Worm (Caenorhabditis elegans) whole organism, L3 larva: ENCODE data around the gene mrpl-46.

ENCODE experiments used
- R02D3.7 ChIP-seq: fragments of 150-350 bp; optimal IDR thresholded peaks from 2 replicates; lab custom pipeline; 2014; ENCODE audit warnings: missing biosample characterization, missing genetic modification characterization
- ZK546.5 ChIP-seq: sonication (generic microtip); optimal IDR thresholded peaks from 2 replicates; lab custom pipeline; 2017; ENCODE audit warnings: missing biosample characterization, missing genetic modification characterization
- aly-2 ChIP-seq: fragments of 150-350 bp; optimal IDR thresholded peaks from 2 replicates; lab custom pipeline; 2014; ENCODE audit warnings: missing biosample characterization, missing genetic modification characterization
- ama-1 ChIP-seq: fragments of 150-350 bp; optimal IDR thresholded peaks from 2 replicates; lab custom pipeline; 2018
- ceh-16 ChIP-seq: sonication (generic microtip); optimal IDR thresholded peaks from 2 replicates; lab custom pipeline; 2017; ENCODE audit warnings: missing biosample characterization, missing genetic modification characterization
- ceh-28 ChIP-seq: fragments of 150-350 bp; optimal IDR thresholded peaks from 2 replicates; lab custom pipeline; 2014; ENCODE audit warnings: missing biosample characterization, missing genetic modification reagents, missing genetic modification characterization
- ceh-9 ChIP-seq: sonication (generic microtip); optimal IDR thresholded peaks from 2 replicates; lab custom pipeline; 2018; ENCODE audit warnings: missing biosample characterization, missing genetic modification characterization
- daf-12 ChIP-seq: fragments of 150-350 bp; optimal IDR thresholded peaks from 2 replicates; lab custom pipeline; 2014; ENCODE audit warnings: missing biosample characterization, missing genetic modification reagents, missing genetic modification characterization
- egl-27 ChIP-seq: sonication (generic microtip); optimal IDR thresholded peaks from 4 replicates; lab custom pipeline; 2017; ENCODE audit warnings: missing biosample characterization, missing genetic modification reagents, missing genetic modification characterization
- egl-5 ChIP-seq: fragments of 150-350 bp; optimal IDR thresholded peaks from 2 replicates; lab custom pipeline; 2017; ENCODE audit warnings: missing biosample characterization, missing genetic modification reagents, missing genetic modification characterization, inconsistent platforms
- elt-1 ChIP-seq: fragments of 150-350 bp; optimal IDR thresholded peaks from 2 replicates; lab custom pipeline; 2014; ENCODE audit warnings: missing biosample characterization, missing genetic modification characterization
- elt-2 ChIP-seq: sonication (generic microtip); optimal IDR thresholded peaks from 2 replicates; lab custom pipeline; 2016; ENCODE audit warnings: missing genetic modification reagents, mild to moderate bottlenecking, missing genetic modification characterization, missing compliant biosample characterization
- eor-1 ChIP-seq, 2 experiments: fragments of 150-350 bp; optimal IDR thresholded peaks; 2 replicates each; lab custom pipeline; 2014 to 2018; ENCODE audit warnings: missing biosample characterization in 2 of 2, missing genetic modification characterization in 2 of 2
- fkh-10 ChIP-seq: sonication (generic microtip); optimal IDR thresholded peaks from 2 replicates; lab custom pipeline; 2017; ENCODE audit warnings: missing biosample characterization, missing genetic modification reagents, missing genetic modification characterization
- fkh-2 ChIP-seq: fragments of 150-350 bp; optimal IDR thresholded peaks from 2 replicates; lab custom pipeline; 2014; ENCODE audit warnings: missing biosample characterization, missing genetic modification reagents, missing genetic modification characterization
- hmg-11 ChIP-seq: sonication (generic microtip); optimal IDR thresholded peaks from 2 replicates; lab custom pipeline; 2016; ENCODE audit warnings: missing genetic modification characterization, missing compliant biosample characterization
- lin-15B ChIP-seq: fragments of 150-350 bp; optimal IDR thresholded peaks from 2 replicates; lab custom pipeline; 2014; ENCODE audit warnings: missing biosample characterization, missing genetic modification characterization
- lin-39 ChIP-seq: fragments of 150-350 bp; optimal IDR thresholded peaks from 2 replicates; lab custom pipeline; 2018; ENCODE audit warnings: missing biosample characterization, missing genetic modification reagents, missing genetic modification characterization
- lsy-12 ChIP-seq: sonication (generic microtip); optimal IDR thresholded peaks from 2 replicates; lab custom pipeline; 2016; ENCODE audit warnings: mild to moderate bottlenecking, missing genetic modification characterization, missing compliant biosample characterization
- mdl-1 ChIP-seq: fragments of 150-350 bp; optimal IDR thresholded peaks from 2 replicates; lab custom pipeline; 2014; ENCODE audit warnings: missing biosample characterization, missing genetic modification characterization
- mml-1 ChIP-seq: fragments of 150-350 bp; sonication (generic microtip); optimal IDR thresholded peaks from 3 replicates; lab custom pipeline; 2014; ENCODE audit warnings: missing biosample characterization, missing genetic modification characterization
- nfya-1 ChIP-seq: sonication (generic microtip); optimal IDR thresholded peaks from 2 replicates; lab custom pipeline; 2017; ENCODE audit warnings: missing genetic modification characterization, mild to moderate bottlenecking, missing compliant biosample characterization, antibody characterized with exemption, moderate library complexity; ENCODE audit not compliant: insufficient read depth
- nhr-12 ChIP-seq: fragments of 150-350 bp; optimal IDR thresholded peaks from 2 replicates; lab custom pipeline; 2014; ENCODE audit warnings: missing biosample characterization, missing genetic modification characterization
- nhr-23 ChIP-seq: fragments of 150-350 bp; optimal IDR thresholded peaks from 2 replicates; lab custom pipeline; 2014; ENCODE audit warnings: missing biosample characterization, missing genetic modification reagents, missing genetic modification characterization
- nhr-237 ChIP-seq: fragments of 150-350 bp; optimal IDR thresholded peaks from 2 replicates; lab custom pipeline; 2014; ENCODE audit warnings: missing biosample characterization, missing genetic modification characterization
- nhr-25 ChIP-seq: sonication (generic microtip); optimal IDR thresholded peaks from 2 replicates; lab custom pipeline; 2017; ENCODE audit warnings: missing biosample characterization, missing genetic modification characterization
- nhr-28 ChIP-seq: fragments of 150-350 bp; optimal IDR thresholded peaks from 2 replicates; lab custom pipeline; 2014; ENCODE audit warnings: missing biosample characterization, missing genetic modification characterization
- nhr-43 ChIP-seq: sonication (generic microtip); optimal IDR thresholded peaks from 2 replicates; lab custom pipeline; 2016; ENCODE audit warnings: mild to moderate bottlenecking, missing genetic modification characterization, missing compliant biosample characterization; ENCODE audit not compliant: poor library complexity, severe bottlenecking
- pha-4 ChIP-seq: fragments of 150-350 bp; optimal IDR thresholded peaks from 2 replicates; lab custom pipeline; 2014; ENCODE audit warnings: missing biosample characterization, missing genetic modification reagents, missing genetic modification characterization
- pqm-1 ChIP-seq: fragments of 150-350 bp; optimal IDR thresholded peaks from 2 replicates; lab custom pipeline; 2017; ENCODE audit warnings: missing biosample characterization, missing genetic modification characterization, inconsistent platforms
- skn-1 ChIP-seq: fragments of 150-350 bp; optimal IDR thresholded peaks from 2 replicates; lab custom pipeline; 2014; ENCODE audit warnings: missing biosample characterization, missing genetic modification characterization
- snpc-4 ChIP-seq: fragments of 150-350 bp; optimal IDR thresholded peaks from 2 replicates; lab custom pipeline; 2014; ENCODE audit warnings: missing biosample characterization, missing genetic modification characterization
- tbx-2 ChIP-seq: sonication (generic microtip); optimal IDR thresholded peaks from 2 replicates; lab custom pipeline; 2016; ENCODE audit warnings: mild to moderate bottlenecking, missing genetic modification characterization, missing compliant biosample characterization
- zag-1 ChIP-seq: fragments of 150-350 bp; optimal IDR thresholded peaks from 2 replicates; lab custom pipeline; 2014; ENCODE audit warnings: missing biosample characterization, missing genetic modification characterization
- ztf-11 ChIP-seq: fragments of 150-350 bp; optimal IDR thresholded peaks from 2 replicates; lab custom pipeline; 2014; ENCODE audit warnings: missing biosample characterization, missing genetic modification characterization
- ztf-4 ChIP-seq: fragments of 150-350 bp; optimal IDR thresholded peaks from 2 replicates; lab custom pipeline; 2014; ENCODE audit warnings: missing biosample characterization, missing genetic modification characterization

Gene mrpl-46

ce11 chrIV:826145-826544 lies 25.5 kb downstream of the mrpl-46 start:
- no peak for TF ChIP-seq egl-5
- no peak for TF ChIP-seq ceh-9
- TF ChIP-seq snpc-4 (tag; lab: Kevin White, UChicago), result no peak
- TF ChIP-seq lsy-12 (tag; lab: Kevin White, UChicago), result no peak
- no peak for TF ChIP-seq nhr-43
- no peak for TF ChIP-seq nhr-12
- no peak for TF ChIP-seq nhr-23 (tag; lab: Kevin White, UChicago)
- TF ChIP-seq ZK546.5 (tag; lab: Kevin White, UChicago), result no peak
- TF ChIP-seq lin-15B (tag; lab: Kevin White, UChicago), result no peak
- TF ChIP-seq, all 47 proteins: peak for 0

ce11 chrIV:828427-828826 lies 27.8 kb downstream of the mrpl-46 start:
- TF ChIP-seq lin-39 (peak; percentile 66), nfya-1 (peak; percentile 88), ztf-11 (tag; lab: Kevin White, UChicago) (no peak), nhr-237 (no peak), nhr-12 (no peak), elt-1 (tag; lab: Kevin White, UChicago) (peak; percentile 68), nhr-23 (tag; lab: Kevin White, UChicago) (peak; percentile 49), ceh-28 (tag; lab: Kevin White, UChicago) (peak; percentile 51), fkh-10 (peak; percentile 10), pha-4 (peak; percentile 81), eor-1 (tag; optimal IDR thresholded peaks at IDR 0.05; lab: Kevin White, UChicago) (peak in 1 of 2 experiments; percentile 54), R02D3.7 (tag; lab: Kevin White, UChicago) (peak; percentile 28), elt-2 (tag; lab: Kevin White, UChicago) (no peak), hmg-11 (peak; percentile 85), lin-15B (tag; lab: Kevin White, UChicago) (peak; percentile 95), skn-1 (no peak), snpc-4 (tag; lab: Kevin White, UChicago) (peak; percentile 63), ama-1 (lab: Kevin White, UChicago) (no peak)

- no peak for TF ChIP-seq mml-1 (tag; lab: Kevin White, UChicago)
- TF ChIP-seq, all 47 proteins: peak for 0
These were observed 28.5 kb downstream of the mrpl-46 start for ce11 chrIV:829107-829506.

- TF ChIP-seq nhr-237 (no peak), skn-1 (no peak), ceh-16 (no peak), aly-2 (tag; lab: Kevin White, UChicago) (no peak), R02D3.7 (tag; lab: Kevin White, UChicago) (no peak), snpc-4 (tag; lab: Kevin White, UChicago) (no peak), egl-27 (tag; lab: Kevin White, UChicago) (no peak), nfya-1 (no peak), tbx-2 (tag; lab: Kevin White, UChicago) (no peak), mdl-1 (tag; lab: Kevin White, UChicago) (no peak), nhr-28 (no peak), zag-1 (no peak), fkh-10 (no peak)
These were observed 29.1 kb downstream of the mrpl-46 start for ce11 chrIV:829691-830090.

ce11 chrIV:830262-830960 lies 29.8 kb downstream of the mrpl-46 start:
- TF ChIP-seq lsy-12 (tag; lab: Kevin White, UChicago) (no peak), aly-2 (tag; lab: Kevin White, UChicago) (no peak), ama-1 (lab: Kevin White, UChicago) (no peak), tbx-2 (tag; lab: Kevin White, UChicago) (no peak), snpc-4 (tag; lab: Kevin White, UChicago) (no peak), nhr-28 (no peak), nhr-25 (tag; lab: Kevin White, UChicago) (no peak), hmg-11 (no peak), ceh-9 (no peak), skn-1 (no peak), ztf-4 (tag; lab: Kevin White, UChicago) (no peak), ztf-11 (tag; lab: Kevin White, UChicago) (no peak), pqm-1 (no peak), elt-1 (tag; lab: Kevin White, UChicago) (no peak), fkh-2 (tag; lab: Kevin White, UChicago) (no peak), daf-12 (tag; lab: Kevin White, UChicago) (no peak)
